Fruit fly (Drosophila melanogaster) whole organism, larva: ENCODE results near the gene Cngl.

Experiments
- noc ChIP-seq: fragments of 200-800 bp; sonication (Bioruptor generic); optimal IDR thresholded peaks from 3 replicates; lab custom pipeline; 2019; ENCODE audit warnings: missing biosample characterization, mild to moderate bottlenecking, missing genetic modification characterization, moderate library complexity

The Cngl gene

dm6 chrX:15448809-15449208 lies 7.8 kb upstream of the Cngl start:
- TF ChIP-seq noc (tag; lab: Kevin White, UChicago), result no peak

DNA sequence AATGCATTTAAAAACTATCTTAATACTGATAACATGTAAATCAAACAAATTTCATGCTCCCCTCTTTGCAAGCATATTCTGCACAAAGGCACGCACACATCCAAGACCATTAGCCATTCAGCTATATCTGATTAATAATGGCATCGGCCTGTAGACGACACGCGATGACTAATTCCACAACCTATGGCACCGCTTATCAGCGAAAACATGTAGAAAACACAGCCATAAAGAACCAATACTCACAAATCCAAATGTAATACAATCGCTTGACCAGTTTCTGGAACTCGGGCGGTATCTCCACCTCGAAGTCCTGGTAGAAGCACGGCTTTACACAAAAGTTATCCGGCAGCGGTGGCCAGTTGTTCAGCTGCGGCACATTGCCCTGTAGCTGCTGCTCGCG lies 7.1 kb upstream of the Cngl start:
- TF ChIP-seq noc (tag; lab: Kevin White, UChicago), result no peak

DNA sequence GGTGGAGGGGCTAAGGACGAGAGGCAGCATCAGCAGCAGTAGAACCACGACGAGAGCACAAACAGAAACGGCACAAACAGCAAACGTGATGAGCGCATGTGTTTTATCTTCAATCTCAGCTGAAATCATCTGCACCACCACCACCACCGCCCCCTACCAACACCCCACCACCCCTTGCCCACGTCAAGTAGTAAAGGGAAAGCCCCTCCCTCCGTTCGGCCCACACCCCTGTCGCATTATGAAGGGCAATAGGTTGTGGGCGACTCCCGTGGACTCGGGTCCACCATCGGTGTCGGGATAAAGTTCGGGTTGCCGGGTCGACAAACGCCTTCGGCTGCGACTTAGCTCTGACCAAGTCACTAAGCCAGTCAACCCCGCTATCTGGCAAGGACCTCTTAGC lies 2.5 kb upstream of the Cngl start:
- TF ChIP-seq noc (tag; lab: Kevin White, UChicago), result no peak

- TF ChIP-seq noc (tag; lab: Kevin White, UChicago), result no peak
Observed at dm6 chrX:15406811-15407210, 34.2 kb downstream of the Cngl start.

- TF ChIP-seq noc (tag; lab: Kevin White, UChicago), result no peak
Observed at dm6 chrX:15401861-15402260, 39.2 kb downstream of the Cngl start.

dm6 chrX:15387344-15387743 lies 53.7 kb downstream of the Cngl start:
- no peak for TF ChIP-seq noc (tag; lab: Kevin White, UChicago)

DNA sequence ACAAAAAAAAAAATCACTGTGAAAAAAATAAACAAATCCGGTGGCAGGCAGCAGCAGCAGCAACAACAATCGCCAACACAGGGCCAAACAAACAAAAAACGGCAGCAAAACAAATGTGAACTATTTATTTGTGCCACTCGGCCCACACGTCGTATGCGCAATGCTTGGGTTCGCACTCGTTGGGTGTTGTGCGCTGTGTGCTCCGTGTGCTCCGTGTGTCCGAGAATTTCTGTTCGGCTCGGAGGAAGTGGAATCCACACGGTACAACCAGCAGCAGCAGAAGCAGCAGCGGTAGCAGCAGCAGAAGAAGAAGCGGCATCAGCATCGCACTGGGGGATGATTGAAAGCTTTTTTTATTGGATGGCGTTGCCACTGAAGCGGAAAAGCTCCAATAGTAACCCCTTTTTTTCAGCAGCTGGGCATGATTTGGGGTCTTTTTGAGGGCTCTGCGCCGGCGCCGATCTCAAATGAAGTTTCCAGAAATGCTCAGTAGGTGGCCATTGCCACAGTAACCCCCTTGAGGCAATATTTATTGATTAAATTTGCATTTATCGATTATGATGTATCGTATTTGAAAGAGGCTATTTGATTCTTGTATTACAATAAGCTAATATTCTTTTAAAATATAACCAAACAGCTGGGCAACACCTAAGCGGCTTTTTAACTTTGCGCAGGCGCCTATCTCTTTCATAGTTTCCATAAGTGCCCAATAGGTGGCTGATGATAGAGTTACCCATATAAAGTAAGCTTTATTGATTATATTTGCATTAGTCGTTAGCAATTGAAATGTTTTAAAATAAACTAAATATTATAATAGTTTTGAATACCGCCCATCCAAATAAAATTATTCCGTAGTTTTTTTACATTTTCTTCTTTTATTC lies 55.6 kb downstream of the Cngl start, which contains the start of gene CG9164:
CG9164 (minus strand) TSS at position 266 of the 881 bp plus-strand sequence.
- TF ChIP-seq noc (tag; lab: Kevin White, UChicago), result no peak

dm6 chrX:15383513-15384373 lies 57.3 kb downstream of the Cngl start:
- TF ChIP-seq noc (tag; lab: Kevin White, UChicago), result no peak

- TF ChIP-seq noc (tag; lab: Kevin White, UChicago), result no peak
Observed at dm6 chrX:15380207-15380606, 60.8 kb downstream of the Cngl start.

- TF ChIP-seq noc (tag; lab: Kevin White, UChicago), result no peak
Observed at dm6 chrX:15379014-15379491, 62.0 kb downstream of the Cngl start, which contains the start of gene acj6. Gene acj6 (minus strand): TSS chrX:15379064.

DNA sequence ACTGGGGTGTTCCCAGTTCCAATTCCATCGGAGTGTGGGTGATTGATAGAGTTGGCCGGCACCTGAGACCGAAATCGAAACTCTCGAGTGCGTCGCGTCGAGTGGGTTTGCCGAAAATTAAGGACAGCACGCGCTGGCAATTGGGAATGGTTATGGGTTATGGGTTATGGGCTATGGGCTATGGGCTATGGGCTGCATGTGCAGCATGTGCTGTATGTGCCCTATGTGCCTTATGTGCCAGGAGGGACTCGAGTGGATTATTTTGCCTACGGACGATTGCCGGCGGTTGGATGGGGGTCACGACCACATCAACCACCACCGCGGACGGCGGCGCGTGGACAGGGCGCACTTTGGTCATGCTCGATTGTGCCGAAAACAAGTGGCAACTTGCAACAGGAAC lies 70.9 kb downstream of the Cngl start:
- no peak for TF ChIP-seq noc (tag; lab: Kevin White, UChicago)

- TF ChIP-seq noc (tag; lab: Kevin White, UChicago), result no peak
Observed at dm6 chrX:15364467-15364866, 76.6 kb downstream of the Cngl start.

DNA sequence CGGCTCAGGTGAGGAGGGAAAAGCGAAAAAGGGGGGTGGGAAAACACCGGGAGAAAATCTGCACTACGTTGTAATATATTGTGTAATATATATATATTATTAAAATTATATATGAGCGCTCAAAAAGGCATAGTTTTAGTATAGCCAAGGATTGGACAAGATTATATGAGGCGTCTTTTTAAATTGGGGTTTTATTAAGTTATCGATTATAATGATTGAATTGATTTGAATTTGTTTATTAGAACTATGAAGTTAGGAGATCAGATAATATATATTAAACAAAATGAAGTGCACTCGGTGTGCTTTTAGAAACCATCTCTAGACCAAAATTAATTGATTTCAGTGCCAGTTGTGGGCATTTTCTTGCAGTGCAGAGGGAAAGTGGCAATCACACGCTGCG lies 77.4 kb downstream of the Cngl start:
- TF ChIP-seq noc (tag; lab: Kevin White, UChicago), result no peak

- no peak for TF ChIP-seq noc (tag; lab: Kevin White, UChicago)
Observed at dm6 chrX:15360961-15361360, 80.1 kb downstream of the Cngl start, which contains the start of gene Pp1-13C. Gene Pp1-13C (minus strand): TSS chrX:15361061.

- no peak for TF ChIP-seq noc (tag; lab: Kevin White, UChicago)
Observed at dm6 chrX:15356410-15356809, 84.6 kb downstream of the Cngl start.

DNA sequence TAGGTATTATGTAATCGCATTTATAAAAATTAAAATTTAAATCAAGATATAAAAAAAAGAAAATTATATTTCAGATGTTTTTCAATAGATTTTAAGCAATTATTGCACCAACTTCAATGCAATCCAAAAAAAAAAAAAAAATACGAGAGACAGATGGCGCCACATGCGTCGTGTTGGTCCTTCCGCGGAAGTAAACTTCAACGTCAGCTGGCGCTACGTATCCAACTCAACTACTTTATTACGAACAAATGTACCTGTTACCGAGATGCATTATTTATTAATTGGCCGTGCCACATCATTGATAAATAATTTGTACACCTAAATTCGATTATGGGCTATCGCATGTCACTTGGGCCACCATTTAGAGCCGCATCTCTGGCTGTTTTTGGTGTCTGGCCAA lies 87.4 kb downstream of the Cngl start:
- no peak for TF ChIP-seq noc (tag; lab: Kevin White, UChicago)
